ENCODE assay signal across 5 worm cellular contexts in genomic region chrIII:2596984-2597454, ce11.
TF ChIP-seq lines count a peak whose summit lies in the region.

apb-1 (minus strand) TSS chrIII:2597034.

TF ChIP-seq in whole organism, L1 larva, 84 proteins besides CTCF, POLR2A, EP300 and RAD21 (continues in another document):
- TF ChIP-seq blmp-1 (tag; optimal IDR thresholded peaks at IDR 0.05; lab: Kevin White, UChicago) (peak; percentile 84), aha-1 (tag; optimal IDR thresholded peaks at IDR 0.05; lab: Kevin White, UChicago) (peak; percentile 73), ets-5 (GFP tag; IDR thresholded peaks at IDR 0.05; lab: Robert Waterston, UW) (no peak), F16B12.6 (tag; optimal IDR thresholded peaks at IDR 0.05; lab: Kevin White, UChicago) (peak; percentile 74), pqm-1 (tag; optimal IDR thresholded peaks at IDR 0.05; lab: Kevin White, UChicago) (no peak), zag-1 (tag; optimal IDR thresholded peaks at IDR 0.05; lab: Kevin White, UChicago) (peak; percentile 75), hlh-4 (tag; optimal IDR thresholded peaks at IDR 0.05; lab: Kevin White, UChicago) (no peak), sptf-1 (tag; optimal IDR thresholded peaks at IDR 0.05; lab: Kevin White, UChicago) (no peak), fkh-10 (GFP tag; optimal IDR thresholded peaks at IDR 0.05; lab: Kevin White, UChicago) (peak; percentile 95), vab-15 (tag; optimal IDR thresholded peaks at IDR 0.05; lab: Kevin White, UChicago) (no peak), Y116A8C.19 (tag; optimal IDR thresholded peaks at IDR 0.05; lab: Kevin White, UChicago; ENCODE audit: borderline replicate concordance) (no peak), ceh-82 (tag; optimal IDR thresholded peaks at IDR 0.05; lab: Kevin White, UChicago) (peak; percentile 96 to 97 (median 97)), nhr-84 (tag; optimal IDR thresholded peaks at IDR 0.05; lab: Kevin White, UChicago) (no peak), snpc-4 (tag; optimal IDR thresholded peaks at IDR 0.05; lab: Kevin White, UChicago) (peak; percentile 89), nhr-76 (tag; optimal IDR thresholded peaks at IDR 0.05; lab: Kevin White, UChicago) (no peak), lin-13 (GFP tag; optimal IDR thresholded peaks at IDR 0.05; lab: Kevin White, UChicago) (peak; percentile 96), lsy-2 (tag; optimal IDR thresholded peaks at IDR 0.05; lab: Kevin White, UChicago) (peak; percentile 94 to 96), nhr-19 (GFP tag; conservative IDR thresholded peaks at IDR 0.05; lab: Robert Waterston, UW) (peak; percentile 92)

TF ChIP-seq in whole organism, L3 larva, 47 proteins besides CTCF, POLR2A, EP300 and RAD21 (continues in another document):
- peak; percentile 92 for TF ChIP-seq fkh-10 (GFP tag; optimal IDR thresholded peaks at IDR 0.05; lab: Kevin White, UChicago)
- peak; percentile 90 for TF ChIP-seq sea-2 (GFP tag; optimal IDR thresholded peaks at IDR 0.05; lab: Kevin White, UChicago)
- no peak for TF ChIP-seq ceh-16 (tag; optimal IDR thresholded peaks at IDR 0.05; lab: Kevin White, UChicago)
- no peak for TF ChIP-seq ztf-4 (tag; optimal IDR thresholded peaks at IDR 0.05; lab: Kevin White, UChicago)
- TF ChIP-seq nhr-67 (tag; optimal IDR thresholded peaks at IDR 0.05; lab: Kevin White, UChicago): no peak
- TF ChIP-seq egl-5 (tag; optimal IDR thresholded peaks at IDR 0.05; lab: Kevin White, UChicago): peak; percentile 88
- no peak for TF ChIP-seq nhr-12 (tag; optimal IDR thresholded peaks at IDR 0.05; lab: Kevin White, UChicago)
- peak; percentile 21 for TF ChIP-seq ama-1 (optimal IDR thresholded peaks at IDR 0.05; lab: Kevin White, UChicago)
- TF ChIP-seq eor-1 (tag; optimal IDR thresholded peaks at IDR 0.05; lab: Kevin White, UChicago): no peak
- TF ChIP-seq unc-62 (GFP tag; optimal IDR thresholded peaks at IDR 0.05; lab: Kevin White, UChicago): no peak
- TF ChIP-seq unc-39 (tag; optimal IDR thresholded peaks at IDR 0.05; lab: Kevin White, UChicago): no peak
- TF ChIP-seq fos-1 (tag; optimal IDR thresholded peaks at IDR 0.05; lab: Kevin White, UChicago): no peak
- no peak for TF ChIP-seq fkh-2 (tag; optimal IDR thresholded peaks at IDR 0.05; lab: Kevin White, UChicago)
- peak; percentile 42 for TF ChIP-seq elt-1 (tag; optimal IDR thresholded peaks at IDR 0.05; lab: Kevin White, UChicago)
- no peak for TF ChIP-seq egl-27 (tag; optimal IDR thresholded peaks at IDR 0.05; lab: Kevin White, UChicago)
- TF ChIP-seq lsy-12 (tag; optimal IDR thresholded peaks at IDR 0.05; lab: Kevin White, UChicago): no peak
- peak; percentile 5 for TF ChIP-seq nhr-76 (tag; optimal IDR thresholded peaks at IDR 0.05; lab: Kevin White, UChicago)
- no peak for TF ChIP-seq nhr-43 (tag; optimal IDR thresholded peaks at IDR 0.05; lab: Kevin White, UChicago; ENCODE audit: poor library complexity, severe bottlenecking)
- TF ChIP-seq daf-12 (tag; optimal IDR thresholded peaks at IDR 0.05; lab: Kevin White, UChicago): no peak
- TF ChIP-seq mdl-1 (tag; optimal IDR thresholded peaks at IDR 0.05; lab: Kevin White, UChicago): no peak

TF ChIP-seq in whole organism, early embryonic, 17 proteins besides CTCF, POLR2A, EP300 and RAD21:
- no peak for TF ChIP-seq B0310.2 (tag; optimal IDR thresholded peaks at IDR 0.05; lab: Kevin White, UChicago)
- TF ChIP-seq hmbx-1 (tag; optimal IDR thresholded peaks at IDR 0.05; lab: Kevin White, UChicago): no peak
- 0 out of 2 replicates have a peak, but pooled peaks have one; percentile 38 for TF ChIP-seq tbx-37 (GFP tag; conservative IDR thresholded peaks at IDR 0.05; lab: Robert Waterston, UW)
- no peak for TF ChIP-seq tra-4 (tag; optimal IDR thresholded peaks at IDR 0.05; lab: Kevin White, UChicago)
- TF ChIP-seq ets-7 (tag; optimal IDR thresholded peaks at IDR 0.05; lab: Kevin White, UChicago): no peak
- TF ChIP-seq sea-1 (GFP tag; conservative IDR thresholded peaks at IDR 0.05; lab: Robert Waterston, UW): 0 out of 2 replicates have a peak, but pooled peaks have one; percentile 11
- peak; percentile 65; the same call in 1 of the 2 replicates for TF ChIP-seq tbx-11 (GFP tag; IDR thresholded peaks at IDR 0.05; lab: Robert Waterston, UW)
- TF ChIP-seq ama-1 (optimal IDR thresholded peaks at IDR 0.05; lab: Kevin White, UChicago): no peak
- TF ChIP-seq ceh-36 (tag; optimal IDR thresholded peaks at IDR 0.05; lab: Kevin White, UChicago): peak; percentile 42
- TF ChIP-seq ceh-13 (GFP tag; optimal IDR thresholded peaks at IDR 0.05; lab: Kevin White, UChicago): no peak
- TF ChIP-seq hnd-1 (tag; optimal IDR thresholded peaks at IDR 0.05; lab: Kevin White, UChicago): no peak
- TF ChIP-seq hmg-4 (GFP tag; optimal IDR thresholded peaks at IDR 0.05; lab: Kevin White, UChicago): peak; percentile 75
- peak; percentile 68 for TF ChIP-seq flt-1 (GFP tag; IDR thresholded peaks at IDR 0.05; lab: Robert Waterston, UW)
- peak; percentile 74 for TF ChIP-seq pes-1 (GFP tag; IDR thresholded peaks at IDR 0.05; lab: Robert Waterston, UW)
- TF ChIP-seq scrt-1 (GFP tag; IDR thresholded peaks at IDR 0.05; lab: Robert Waterston, UW): 0 out of 2 replicates have a peak, but pooled peaks have one; percentile 50
- TF ChIP-seq aly-1 (tag; optimal IDR thresholded peaks at IDR 0.05; lab: Kevin White, UChicago): no peak
- peak; percentile 88 for TF ChIP-seq F13C5.2 (tag; optimal IDR thresholded peaks at IDR 0.05; lab: Kevin White, UChicago)

TF ChIP-seq in whole organism, midembryonic, 9 proteins besides CTCF, POLR2A, EP300 and RAD21:
- TF ChIP-seq tab-1 (GFP tag; IDR thresholded peaks at IDR 0.05; lab: Robert Waterston, UW) (peak; percentile 63; the same call in 1 of the 2 replicates), klf-2 (GFP tag; conservative IDR thresholded peaks at IDR 0.05; lab: Robert Waterston, UW) (0 out of 2 replicates have a peak, but pooled peaks have one; percentile 34), cog-1 (tag; optimal IDR thresholded peaks at IDR 0.05; lab: Kevin White, UChicago) (peak; percentile 35), med-1 (GFP tag; optimal IDR thresholded peaks at IDR 0.05; lab: Kevin White, UChicago; ENCODE audit: insufficient read depth) (peak; percentile 18), T22C8.4 (GFP tag; IDR thresholded peaks at IDR 0.05; lab: Robert Waterston, UW) (peak; percentile 83), ztf-23 (GFP tag; IDR thresholded peaks at IDR 0.05; lab: Robert Waterston, UW) (peak; percentile 85), flt-1 (GFP tag; IDR thresholded peaks at IDR 0.05; lab: Robert Waterston, UW) (peak; percentile 80), ref-1 (GFP tag; conservative IDR thresholded peaks at IDR 0.05; lab: Robert Waterston, UW) (0 out of 2 replicates have a peak, but pooled peaks have one; percentile 24), ztf-29 (GFP tag; IDR thresholded peaks at IDR 0.05; lab: Robert Waterston, UW) (peak; percentile 39; the same call in 1 of the 2 replicates)
TF ChIP-seq in whole organism, midembryonic: peak in this region for 9.

TF ChIP-seq in whole organism, young adult, 124 proteins besides CTCF, POLR2A, EP300 and RAD21 (continues in another document):
- no peak for TF ChIP-seq F57C9.4 (tag; optimal IDR thresholded peaks at IDR 0.05; lab: Kevin White, UChicago)
- TF ChIP-seq pha-4 (tag; optimal IDR thresholded peaks at IDR 0.05; lab: Kevin White, UChicago): no peak
- TF ChIP-seq hmg-20 (GFP tag; IDR thresholded peaks at IDR 0.05; lab: Robert Waterston, UW): peak; percentile 88
- peak; percentile 82 for TF ChIP-seq pbrm-1 (GFP tag; IDR thresholded peaks at IDR 0.05; lab: Robert Waterston, UW)
- TF ChIP-seq Y67H2A.10 (GFP tag; conservative IDR thresholded peaks at IDR 0.05; lab: Robert Waterston, UW): 0 out of 2 replicates have a peak, but pooled peaks have one; percentile 6
- peak; percentile 77 for TF ChIP-seq K12H6.12 (tag; optimal IDR thresholded peaks at IDR 0.05; lab: Kevin White, UChicago)
- TF ChIP-seq rpc-1 (optimal IDR thresholded peaks at IDR 0.05; lab: Kevin White, UChicago): no peak
- TF ChIP-seq rpc-1 (tag; optimal IDR thresholded peaks at IDR 0.05; lab: Kevin White, UChicago): no peak
- TF ChIP-seq Y53G8AR.9 (GFP tag; conservative IDR thresholded peaks at IDR 0.05; lab: Robert Waterston, UW): peak; percentile 94
- peak; percentile 91 for TF ChIP-seq attf-5 (GFP tag; optimal IDR thresholded peaks at IDR 0.05; lab: Kevin White, UChicago)
- TF ChIP-seq let-526 (GFP tag; IDR thresholded peaks at IDR 0.05; lab: Robert Waterston, UW): no peak
- no peak for TF ChIP-seq zfh-2 (GFP tag; conservative IDR thresholded peaks at IDR 0.05; lab: Robert Waterston, UW)
- TF ChIP-seq ztf-3 (GFP tag; optimal IDR thresholded peaks at IDR 0.05; lab: Kevin White, UChicago): no peak
- TF ChIP-seq snpc-4 (GFP tag; optimal IDR thresholded peaks at IDR 0.05; lab: Kevin White, UChicago): peak; percentile 11
- TF ChIP-seq snpc-4 (tag; optimal IDR thresholded peaks at IDR 0.05; lab: Kevin White, UChicago): peak; percentile 58 to 79 (median 64)
- peak; percentile 83 for TF ChIP-seq athp-1 (tag; optimal IDR thresholded peaks at IDR 0.05; lab: Kevin White, UChicago)
- TF ChIP-seq F52B5.7 (tag; optimal IDR thresholded peaks at IDR 0.05; lab: Kevin White, UChicago): no peak
- no peak for TF ChIP-seq bed-1 (GFP tag; IDR thresholded peaks at IDR 0.05; lab: Robert Waterston, UW)
- TF ChIP-seq ceh-79 (tag; optimal IDR thresholded peaks at IDR 0.05; lab: Kevin White, UChicago): no peak
- TF ChIP-seq hlh-26 (GFP tag; conservative IDR thresholded peaks at IDR 0.05; lab: Robert Waterston, UW): no peak
- TF ChIP-seq madf-3 (GFP tag; IDR thresholded peaks at IDR 0.05; lab: Robert Waterston, UW): no peak
- no peak for TF ChIP-seq ZK185.1 (tag; optimal IDR thresholded peaks at IDR 0.05; lab: Kevin White, UChicago; ENCODE audit: poor library complexity, severe bottlenecking)
- no peak for TF ChIP-seq dpff-1 (tag; optimal IDR thresholded peaks at IDR 0.05; lab: Kevin White, UChicago)
- no peak for TF ChIP-seq aptf-3 (GFP tag; IDR thresholded peaks at IDR 0.05; lab: Robert Waterston, UW)
- TF ChIP-seq lsl-1 (GFP tag; optimal IDR thresholded peaks at IDR 0.05; lab: Kevin White, UChicago): peak; percentile 79
- TF ChIP-seq B0035.1 (tag; optimal IDR thresholded peaks at IDR 0.05; lab: Kevin White, UChicago): no peak
- peak; percentile 39; the same call in 1 of the 2 replicates for TF ChIP-seq egrh-3 (GFP tag; IDR thresholded peaks at IDR 0.05; lab: Robert Waterston, UW)
- TF ChIP-seq him-1 (tag; optimal IDR thresholded peaks at IDR 0.05; lab: Kevin White, UChicago): no peak
- no peak for TF ChIP-seq mes-4 (tag; optimal IDR thresholded peaks at IDR 0.05; lab: Kevin White, UChicago)
- TF ChIP-seq F37B4.10 (GFP tag; IDR thresholded peaks at IDR 0.05; lab: Robert Waterston, UW): no peak
- TF ChIP-seq efl-1 (GFP tag; optimal IDR thresholded peaks at IDR 0.05; lab: Kevin White, UChicago): peak; percentile 50
- no peak for TF ChIP-seq ztf-22 (GFP tag; optimal IDR thresholded peaks at IDR 0.05; lab: Kevin White, UChicago)
- no peak for TF ChIP-seq nfya-1 (tag; optimal IDR thresholded peaks at IDR 0.05; lab: Kevin White, UChicago; ENCODE audit: borderline replicate concordance, insufficient read depth)
- TF ChIP-seq F55B11.4 (tag; optimal IDR thresholded peaks at IDR 0.05; lab: Kevin White, UChicago; ENCODE audit: borderline replicate concordance, insufficient read depth): no peak

Comparison
In these comparisons a context has a peak if more than half of its experiments do, and no peak if none do; other contexts are left out.
1. Of the 8 proteins assayed by ChIP-seq in both whole organism, young adult and whole organism, L1 larva: peak only in whole organism, young adult: none; only in whole organism, L1 larva: nhr-90 and unc-130; in both: ama-1, dpl-1, efl-1, lin-35 and snpc-4; in neither: 1.